Fruit fly (Drosophila melanogaster): ENCODE data around the gene CG12259.

CG12259 gene

DNA sequence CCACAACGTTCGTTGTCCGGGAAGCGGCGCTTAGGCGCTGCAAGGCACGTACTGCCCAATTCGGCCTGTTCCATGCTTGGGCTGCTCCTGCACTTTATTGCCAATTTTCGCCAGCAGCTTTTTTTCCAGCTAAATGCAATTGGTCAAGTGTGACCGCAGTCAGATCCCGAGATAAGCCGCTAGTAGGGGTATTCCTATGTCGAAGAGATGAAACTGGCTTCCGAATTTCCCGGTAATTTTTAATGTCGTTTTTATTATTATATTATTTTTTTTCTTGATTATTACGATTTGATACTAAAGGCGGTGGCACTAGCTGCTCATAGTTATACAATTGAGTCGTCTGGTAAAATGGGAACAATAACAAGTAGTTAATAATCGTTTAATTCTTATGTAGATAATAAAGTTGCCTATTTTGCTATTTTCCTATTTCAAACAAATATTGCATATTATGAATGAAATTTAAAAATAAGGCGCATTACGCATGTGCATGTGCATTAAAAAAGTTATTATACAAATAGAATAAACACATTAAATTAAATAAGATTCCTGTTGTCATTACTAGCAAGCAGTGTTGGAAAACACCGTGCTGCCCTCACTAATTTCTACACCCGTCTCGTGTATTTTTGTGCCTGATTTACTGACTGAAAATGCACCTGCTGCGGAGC is 4.4 kb downstream of the CG12259 start, which contains the start of the genes CG5003 and mRpS22 (continued):
- peak; percentile 22 for TF ChIP-seq pum (GFP tag; optimal IDR thresholded peaks at IDR 0.05)
- TF ChIP-seq cad (GFP tag; optimal IDR thresholded peaks at IDR 0.05) = no peak
- TF ChIP-seq Pdp1 (GFP tag; optimal IDR thresholded peaks at IDR 0.05) = peak in 1 of 2 experiments; percentile 32

DNA sequence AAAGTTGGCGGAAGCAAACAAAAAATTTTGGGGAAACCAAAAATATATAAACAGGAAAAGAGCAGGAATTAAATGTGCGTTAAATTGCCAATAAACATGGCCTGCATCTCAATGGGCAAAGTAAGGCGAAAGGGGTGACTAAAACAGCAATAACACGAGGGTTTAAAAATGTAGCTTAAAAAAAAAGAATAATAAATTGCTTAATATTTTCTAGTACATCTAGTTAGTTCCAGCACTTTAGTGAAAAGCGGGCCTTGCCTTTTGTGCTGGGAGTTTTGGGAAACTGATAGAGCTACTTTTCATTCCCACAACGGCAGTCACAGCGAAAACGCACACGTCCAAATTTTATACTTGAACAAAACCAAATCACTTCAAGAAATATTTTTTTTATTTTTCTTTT is 8.7 kb downstream of the CG12259 start, which contains the start of gene mil:
Gene mil (plus strand): TSS at position 301 of the 400 bp plus-strand sequence.
- TF ChIP-seq tll (GFP tag; optimal IDR thresholded peaks at IDR 0.05) = no peak
- no peak for TF ChIP-seq Six4 (GFP tag; optimal IDR thresholded peaks at IDR 0.05)
- TF ChIP-seq croc (GFP tag; conservative IDR thresholded peaks at IDR 0.05) = no peak
- TF ChIP-seq eyg (GFP tag; optimal IDR thresholded peaks at IDR 0.05) = no peak
- no peak for TF ChIP-seq CG17361 (GFP tag; IDR thresholded peaks at IDR 0.05)
- no peak for TF ChIP-seq corto (GFP tag; optimal IDR thresholded peaks at IDR 0.05)
- no peak for TF ChIP-seq CG14965 (GFP tag; optimal IDR thresholded peaks at IDR 0.05; ENCODE audit: borderline replicate concordance)
- no peak for TF ChIP-seq disco-r (GFP tag; optimal IDR thresholded peaks at IDR 0.05)
- no peak for TF ChIP-seq oc (tag; optimal IDR thresholded peaks at IDR 0.05)
- TF ChIP-seq CG30403 (GFP tag; optimal IDR thresholded peaks at IDR 0.05) = no peak

DNA sequence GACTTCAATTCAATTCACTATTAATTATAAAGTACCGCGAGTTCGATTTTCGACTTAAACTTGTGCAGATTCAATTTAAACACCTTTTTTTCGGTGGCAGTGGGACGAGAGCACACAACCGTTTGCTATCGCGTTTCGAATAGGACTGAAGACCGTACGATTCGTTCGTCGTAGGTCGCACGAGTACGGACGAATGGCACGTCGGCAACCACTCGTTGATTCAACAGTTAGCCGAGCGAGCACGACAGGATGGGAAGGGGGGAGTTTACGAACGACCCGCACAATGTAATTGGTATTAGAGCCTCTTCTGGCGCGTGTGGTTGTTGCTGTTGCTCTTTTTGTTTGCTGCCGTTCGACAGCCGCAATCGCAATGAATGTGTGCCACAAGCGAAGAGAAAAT is 15.2 kb downstream of the CG12259 start, which contains the start of gene CG34353:
Gene CG34353 (minus strand): TSS at position 149 of the 400 bp plus-strand sequence.
- no peak for TF ChIP-seq CG8290 (GFP tag; optimal IDR thresholded peaks at IDR 0.05)
- peak in 1 of 2 experiments; percentile 72 for TF ChIP-seq CG8290 (tag; optimal IDR thresholded peaks at IDR 0.05)
- TF ChIP-seq CG13287 (GFP tag; IDR thresholded peaks at IDR 0.05; ENCODE audit: partially characterized antibody) = no peak
- no peak for TF ChIP-seq pros (GFP tag; optimal IDR thresholded peaks at IDR 0.05)
- no peak for TF ChIP-seq sna (GFP tag; IDR thresholded peaks at IDR 0.05; ENCODE audit: partially characterized antibody)
- no peak for TF ChIP-seq ken (GFP tag; IDR thresholded peaks at IDR 0.05)
- TF ChIP-seq z (GFP tag; IDR thresholded peaks at IDR 0.05) = no peak
- TF ChIP-seq Ets65A (GFP tag) = no peak
- TF ChIP-seq CG17328 (GFP tag; IDR thresholded peaks at IDR 0.05) = 0 out of 2 replicates have a peak, but pooled peaks have one; percentile 27
- TF ChIP-seq B-H2 (GFP tag; optimal IDR thresholded peaks at IDR 0.05) = peak; percentile 59
- no peak for TF ChIP-seq Mrtf (GFP tag; IDR thresholded peaks at IDR 0.05)
- no peak for TF ChIP-seq HLH4C (GFP tag; IDR thresholded peaks at IDR 0.05; ENCODE audit: partially characterized antibody)
- no peak for TF ChIP-seq pnt (GFP tag; optimal IDR thresholded peaks at IDR 0.05)
- TF ChIP-seq Fer1 (GFP tag; optimal IDR thresholded peaks at IDR 0.05) = no peak
- peak; percentile 70 for TF ChIP-seq HmgZ (tag; optimal IDR thresholded peaks at IDR 0.05)
- TF ChIP-seq CG11696 (GFP tag; IDR thresholded peaks at IDR 0.05) = no peak
- TF ChIP-seq psq (GFP tag; optimal IDR thresholded peaks at IDR 0.05) = peak; percentile 1
- no peak for TF ChIP-seq HmgD (GFP tag; optimal IDR thresholded peaks at IDR 0.05)
- no peak for TF ChIP-seq en (GFP tag; optimal IDR thresholded peaks at IDR 0.05)
- TF ChIP-seq jing (GFP tag; optimal IDR thresholded peaks at IDR 0.05) = peak; percentile 80
- no peak for TF ChIP-seq da (GFP tag; optimal IDR thresholded peaks at IDR 0.05)
- peak; percentile 13 for TF ChIP-seq zen (tag; optimal IDR thresholded peaks at IDR 0.05)
- TF ChIP-seq pfk (GFP tag; optimal IDR thresholded peaks at IDR 0.05) = no peak
- no peak for TF ChIP-seq insv (GFP tag; optimal IDR thresholded peaks at IDR 0.05)
- no peak for TF ChIP-seq hth (optimal IDR thresholded peaks at IDR 0.05)
- 0 out of 3 replicates have a peak, but pooled peaks have one; percentile 21 for TF ChIP-seq CG2199 (GFP tag; IDR thresholded peaks at IDR 0.05)
- no peak for TF ChIP-seq Taf1 (GFP tag; IDR thresholded peaks at IDR 0.05)
- no peak for TF ChIP-seq CG9876 (GFP tag; optimal IDR thresholded peaks at IDR 0.05)
- TF ChIP-seq CG12155 (GFP tag; optimal IDR thresholded peaks at IDR 0.05) = peak; percentile 94
- peak; percentile 0 for TF ChIP-seq CG8089 (GFP tag; optimal IDR thresholded peaks at IDR 0.05)
- peak; percentile 48 for TF ChIP-seq ewg (GFP tag; optimal IDR thresholded peaks at IDR 0.05)
- TF ChIP-seq CTCF (GFP tag; optimal IDR thresholded peaks at IDR 0.05) = no peak
- TF ChIP-seq Vsx1 (GFP tag; optimal IDR thresholded peaks at IDR 0.05) = no peak
- no peak for TF ChIP-seq CG30403 (GFP tag; optimal IDR thresholded peaks at IDR 0.05)
- no peak for TF ChIP-seq CG5245 (GFP tag; optimal IDR thresholded peaks at IDR 0.05)
- no peak for TF ChIP-seq tio (GFP tag; optimal IDR thresholded peaks at IDR 0.05)
- TF ChIP-seq NfI (GFP tag; optimal IDR thresholded peaks at IDR 0.05) = no peak

All from whole organism, embryonic.